Fruit fly (Drosophila melanogaster): Measurements from ENCODE around the gene Syx7.
A peak's percentile ranks its signal among the peaks of the same experiment; 100 is the strongest.

Syx7 gene

DNA sequence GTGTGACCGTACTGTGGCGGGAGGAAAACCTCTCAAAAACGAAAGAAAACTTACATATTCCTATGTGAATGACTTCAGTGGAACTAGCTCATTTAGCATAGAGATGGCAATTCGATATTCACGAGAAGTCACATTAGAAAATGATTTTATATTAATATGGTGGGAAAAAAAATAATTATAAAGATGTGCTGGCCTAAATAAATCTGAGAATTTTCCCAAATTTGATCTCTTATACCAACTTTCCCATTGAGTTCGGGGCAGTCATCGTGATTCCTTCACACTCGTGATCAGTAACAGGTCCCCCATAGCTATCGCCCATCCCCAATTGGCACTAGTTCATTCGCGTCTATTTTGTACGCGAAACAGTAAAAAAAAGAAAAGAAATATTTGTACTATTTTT lies 12.5 kb upstream of the Syx7 start, which contains the start of the genes barc and Aef1 (continued):
- TF ChIP-seq CG4424 (GFP tag; optimal IDR thresholded peaks at IDR 0.05) (peak; percentile 90), row (GFP tag; IDR thresholded peaks at IDR 0.05) (peak; percentile 99), CG10147 (GFP tag; optimal IDR thresholded peaks at IDR 0.05) (peak; percentile 84), caup (GFP tag; optimal IDR thresholded peaks at IDR 0.05; ENCODE audit: severe bottlenecking) (peak; percentile 74), slbo (GFP tag; IDR thresholded peaks at IDR 0.05) (peak; percentile 95), BtbVII (GFP tag; optimal IDR thresholded peaks at IDR 0.05) (peak; percentile 6), D19A (tag; optimal IDR thresholded peaks at IDR 0.05) (no peak), nmo (GFP tag; optimal IDR thresholded peaks at IDR 0.05) (peak; percentile 95), Nf-YA (GFP tag; IDR thresholded peaks at IDR 0.05) (0 out of 2 replicates have a peak, but pooled peaks have one; percentile 31), CG5953 (GFP tag; IDR thresholded peaks at IDR 0.05) (peak; percentile 47; the same call in 1 of the 2 replicates), CG8944 (GFP tag; optimal IDR thresholded peaks at IDR 0.05) (peak; percentile 86), ttk (GFP tag; IDR thresholded peaks at IDR 0.05) (peak; percentile 88), Hr3 (GFP tag; optimal IDR thresholded peaks at IDR 0.05) (peak; percentile 92), Mad (GFP tag; optimal IDR thresholded peaks at IDR 0.05) (peak; percentile 87), danr (GFP tag; IDR thresholded peaks at IDR 0.05) (peak; percentile 82; the same call in 1 of the 2 replicates), CG16863 (GFP tag; optimal IDR thresholded peaks at IDR 0.05) (peak; percentile 71), ac (GFP tag; optimal IDR thresholded peaks at IDR 0.05) (peak; percentile 17), her (GFP tag; optimal IDR thresholded peaks at IDR 0.05) (peak; percentile 40), Trl (optimal IDR thresholded peaks at IDR 0.05) (no peak), Trl (GFP tag; optimal IDR thresholded peaks at IDR 0.05) (peak; percentile 78), Vsx1 (GFP tag; optimal IDR thresholded peaks at IDR 0.05) (no peak), Atf6 (GFP tag; IDR thresholded peaks at IDR 0.05) (peak; percentile 70), dimm (GFP tag; IDR thresholded peaks at IDR 0.05) (no peak), kah (GFP tag; optimal IDR thresholded peaks at IDR 0.05) (peak; percentile 43), GATAe (GFP tag; conservative IDR thresholded peaks at IDR 0.05) (peak; percentile 67), MBD-R2 (GFP tag; IDR thresholded peaks at IDR 0.05) (peak; percentile 78), CG17385 (GFP tag; optimal IDR thresholded peaks at IDR 0.05) (peak; percentile 76), az2 (GFP tag; optimal IDR thresholded peaks at IDR 0.05) (peak; percentile 90), lmd (GFP tag; IDR thresholded peaks at IDR 0.05) (peak; percentile 94), CG18262 (tag; optimal IDR thresholded peaks at IDR 0.05) (peak; percentile 81), crp (GFP tag; optimal IDR thresholded peaks at IDR 0.05) (peak in 1 of 2 experiments; percentile 39), tll (GFP tag; optimal IDR thresholded peaks at IDR 0.05) (peak; percentile 87 to 93), CG42726 (GFP tag; IDR thresholded peaks at IDR 0.05; ENCODE audit: partially characterized antibody) (peak; percentile 55; the same call in 1 of the 2 replicates), CG3281 (GFP tag; optimal IDR thresholded peaks at IDR 0.05) (peak; percentile 77), ash1 (GFP tag; optimal IDR thresholded peaks at IDR 0.05) (no peak), CG8089 (GFP tag; optimal IDR thresholded peaks at IDR 0.05) (peak; percentile 83), tna (GFP tag; IDR thresholded peaks at IDR 0.05; ENCODE audit: partially characterized antibody) (peak; percentile 49; the same call in 1 of the 2 replicates), CG2116 (GFP tag; optimal IDR thresholded peaks at IDR 0.05) (peak; percentile 63), Deaf1 (tag; optimal IDR thresholded peaks at IDR 0.05) (no peak), Hsf (GFP tag; optimal IDR thresholded peaks at IDR 0.05) (peak; percentile 93), CG8765 (GFP tag; IDR thresholded peaks at IDR 0.05) (peak; percentile 71), zfh1 (GFP tag; IDR thresholded peaks at IDR 0.05) (peak; percentile 87), sqz (GFP tag; optimal IDR thresholded peaks at IDR 0.05) (no peak), CG16779 (GFP tag; IDR thresholded peaks at IDR 0.05) (no peak), Mes4 (GFP tag; optimal IDR thresholded peaks at IDR 0.05) (peak; percentile 49), hbn (GFP tag; IDR thresholded peaks at IDR 0.05; ENCODE audit: partially characterized antibody) (peak; percentile 80), Gsc (GFP tag; IDR thresholded peaks at IDR 0.05) (no peak), luna (GFP tag; optimal IDR thresholded peaks at IDR 0.05) (peak; percentile 55), Abd-B (GFP tag; optimal IDR thresholded peaks at IDR 0.05) (peak; percentile 94), en (GFP tag; optimal IDR thresholded peaks at IDR 0.05) (peak; percentile 42), CG10462 (GFP tag; optimal IDR thresholded peaks at IDR 0.05) (peak; percentile 82)
